Worm (Caenorhabditis elegans): ENCODE results near the gene T22B2.5.

DNA sequence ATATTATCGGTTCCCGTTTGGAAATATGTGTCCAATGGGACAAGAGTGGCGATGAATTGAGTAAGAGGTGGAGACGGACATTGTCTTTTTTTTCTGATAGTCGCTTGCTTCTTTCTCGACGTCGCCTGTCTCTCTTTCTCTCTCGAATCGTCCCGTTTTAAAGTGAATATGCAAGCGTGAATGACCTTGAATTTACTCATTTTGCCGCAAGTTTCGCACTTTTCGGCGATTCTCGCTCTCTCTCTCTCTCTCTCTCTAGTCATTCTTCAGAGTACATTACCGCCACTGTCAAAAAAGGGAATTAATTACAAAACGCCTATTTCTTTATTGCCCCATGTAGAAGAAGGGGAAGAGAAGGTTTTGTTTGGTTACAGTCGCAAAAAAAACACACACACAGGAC lies 43.4 kb downstream of the T22B2.5 start:
- TF ChIP-seq F10E7.11 (tag; optimal IDR thresholded peaks at IDR 0.05) (no peak), C17E4.6 (GFP tag; IDR thresholded peaks at IDR 0.05) (no peak), hsf-1 (GFP tag; IDR thresholded peaks at IDR 0.05) (no peak), F22D6.2 (tag; optimal IDR thresholded peaks at IDR 0.05) (no peak), F57A8.1 (GFP tag; optimal IDR thresholded peaks at IDR 0.05) (no peak), ztf-22 (GFP tag; optimal IDR thresholded peaks at IDR 0.05) (no peak), lin-35 (GFP tag; optimal IDR thresholded peaks at IDR 0.05) (no peak)

Measured in whole organism, young adult.